Comparison of ENCODE assay signal across 1 fruit fly cellular context in the genomic region with DNA sequence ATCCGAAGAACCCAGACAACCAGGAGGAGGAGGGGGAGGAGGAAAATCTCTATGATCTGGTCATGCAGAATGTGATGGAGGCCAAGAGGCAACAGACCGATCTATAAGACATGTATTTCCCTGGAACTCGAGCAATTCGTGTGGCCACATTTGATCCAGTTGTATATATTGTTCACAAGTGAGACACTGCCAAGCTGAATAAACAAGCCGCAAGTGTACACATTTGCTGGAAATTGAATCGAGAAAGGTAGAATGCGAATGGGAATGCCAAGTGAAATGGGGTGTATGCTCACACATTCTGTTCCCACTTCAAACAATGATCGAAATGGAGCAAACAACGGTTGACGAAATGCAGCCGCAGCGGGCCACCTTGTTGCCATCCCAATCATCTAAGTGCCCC.
TF ChIP-seq lines count a peak whose summit lies in the region.

No protein-coding gene starts in this region.

TF ChIP-seq in whole organism, embryonic, 481 proteins besides CTCF, POLR2A, EP300 and RAD21 (continued from another document):
- TF ChIP-seq CG2678 (tag; optimal IDR thresholded peaks at IDR 0.05; lab: Kevin White, UChicago) = peak; percentile 41
- peak; percentile 40 for TF ChIP-seq CG10543 (GFP tag; optimal IDR thresholded peaks at IDR 0.05; lab: Kevin White, UChicago)
- peak; percentile 75 for TF ChIP-seq Med (GFP tag; lab: Kevin White, UChicago)
- peak; percentile 14 for TF ChIP-seq CG13296 (GFP tag; optimal IDR thresholded peaks at IDR 0.05; lab: Kevin White, UChicago)
- TF ChIP-seq en (GFP tag; optimal IDR thresholded peaks at IDR 0.05; lab: Kevin White, UChicago) = no peak
- no peak for TF ChIP-seq CG17568 (GFP tag; optimal IDR thresholded peaks at IDR 0.05; lab: Kevin White, UChicago)
- no peak for TF ChIP-seq Aef1 (GFP tag; IDR thresholded peaks at IDR 0.05; lab: Robert Waterston, UW)
- TF ChIP-seq CG34376 (GFP tag; optimal IDR thresholded peaks at IDR 0.05; lab: Kevin White, UChicago) = no peak
- TF ChIP-seq sr (GFP tag; IDR thresholded peaks at IDR 0.05; lab: Robert Waterston, UW) = no peak
- no peak for TF ChIP-seq CG43689 (GFP tag; IDR thresholded peaks at IDR 0.05; lab: Robert Waterston, UW)
- peak; percentile 22 for TF ChIP-seq oc (tag; optimal IDR thresholded peaks at IDR 0.05; lab: Kevin White, UChicago)
- peak; percentile 14 for TF ChIP-seq CG10209 (GFP tag; optimal IDR thresholded peaks at IDR 0.05; lab: Kevin White, UChicago)
- no peak for TF ChIP-seq CG10979 (tag; optimal IDR thresholded peaks at IDR 0.05; lab: Kevin White, UChicago)
- TF ChIP-seq dysf (GFP tag; IDR thresholded peaks at IDR 0.05; lab: Robert Waterston, UW) = 0 out of 3 replicates have a peak, but pooled peaks have one; percentile 10
- TF ChIP-seq MTF-1 (GFP tag; optimal IDR thresholded peaks at IDR 0.05; lab: Kevin White, UChicago; ENCODE audit: borderline replicate concordance) = peak; percentile 48
- peak; percentile 62 for TF ChIP-seq CG6813 (GFP tag; optimal IDR thresholded peaks at IDR 0.05; lab: Kevin White, UChicago)
- TF ChIP-seq wek (GFP tag; optimal IDR thresholded peaks at IDR 0.05; lab: Kevin White, UChicago) = peak; percentile 25
- no peak for TF ChIP-seq CG10267 (tag; optimal IDR thresholded peaks at IDR 0.05; lab: Kevin White, UChicago)
- peak; percentile 40 for TF ChIP-seq CG2875 (GFP tag; optimal IDR thresholded peaks at IDR 0.05; lab: Kevin White, UChicago)
- TF ChIP-seq B-H2 (GFP tag; optimal IDR thresholded peaks at IDR 0.05; lab: Kevin White, UChicago) = peak; percentile 10
- no peak for TF ChIP-seq tll (GFP tag; optimal IDR thresholded peaks at IDR 0.05; lab: Kevin White, UChicago)
- no peak for TF ChIP-seq Trl (optimal IDR thresholded peaks at IDR 0.05; lab: Kevin White, UChicago)
- peak; percentile 6 for TF ChIP-seq Trl (GFP tag; optimal IDR thresholded peaks at IDR 0.05; lab: Kevin White, UChicago)
- peak; percentile 36 for TF ChIP-seq CG1233 (GFP tag; optimal IDR thresholded peaks at IDR 0.05; lab: Kevin White, UChicago)
- no peak for TF ChIP-seq Spps (tag; optimal IDR thresholded peaks at IDR 0.05; lab: Kevin White, UChicago)
- peak; percentile 31 for TF ChIP-seq CG33557 (GFP tag; optimal IDR thresholded peaks at IDR 0.05; lab: Kevin White, UChicago)
- TF ChIP-seq CG11085 (GFP tag; IDR thresholded peaks at IDR 0.05; lab: Robert Waterston, UW) = no peak
- peak; percentile 46; the same call in 1 of the 2 replicates for TF ChIP-seq ara (GFP tag; IDR thresholded peaks at IDR 0.05; lab: Robert Waterston, UW)
- TF ChIP-seq Meics (GFP tag; optimal IDR thresholded peaks at IDR 0.05; lab: Kevin White, UChicago) = peak; percentile 21
- TF ChIP-seq CG10366 (GFP tag; IDR thresholded peaks at IDR 0.05; lab: Robert Waterston, UW) = no peak
- TF ChIP-seq Xrp1 (GFP tag; IDR thresholded peaks at IDR 0.05; lab: Robert Waterston, UW) = peak; percentile 59
- TF ChIP-seq CG11456 (GFP tag; IDR thresholded peaks at IDR 0.05; lab: Robert Waterston, UW) = 0 out of 3 replicates have a peak, but pooled peaks have one; percentile 3
- TF ChIP-seq CG8290 (GFP tag; optimal IDR thresholded peaks at IDR 0.05; lab: Kevin White, UChicago) = no peak
- peak in 1 of 2 experiments; percentile 68 for TF ChIP-seq CG8290 (tag; optimal IDR thresholded peaks at IDR 0.05; lab: Kevin White, UChicago)
- TF ChIP-seq ATbp (GFP tag; optimal IDR thresholded peaks at IDR 0.05; lab: Kevin White, UChicago) = peak; percentile 77
- TF ChIP-seq Dref (GFP tag; IDR thresholded peaks at IDR 0.05; lab: Robert Waterston, UW) = no peak
- 0 out of 2 replicates have a peak, but pooled peaks have one; percentile 19 for TF ChIP-seq CG14014 (GFP tag; IDR thresholded peaks at IDR 0.05; lab: Robert Waterston, UW)
- TF ChIP-seq BtbVII (GFP tag; optimal IDR thresholded peaks at IDR 0.05; lab: Kevin White, UChicago) = peak; percentile 15
- TF ChIP-seq sim (GFP tag; IDR thresholded peaks at IDR 0.05; lab: Robert Waterston, UW) = 0 out of 2 replicates have a peak, but pooled peaks have one; percentile 24
- TF ChIP-seq Ada2b (GFP tag; IDR thresholded peaks at IDR 0.05; lab: Robert Waterston, UW) = no peak
- TF ChIP-seq CG7987 (GFP tag; optimal IDR thresholded peaks at IDR 0.05; lab: Kevin White, UChicago) = peak; percentile 33
- no peak for TF ChIP-seq CG13424 (tag; optimal IDR thresholded peaks at IDR 0.05; lab: Kevin White, UChicago)
- TF ChIP-seq CG2120 (GFP tag; optimal IDR thresholded peaks at IDR 0.05; lab: Kevin White, UChicago) = peak; percentile 33
- peak; percentile 28; the same call in 1 of the 2 replicates for TF ChIP-seq stc (GFP tag; IDR thresholded peaks at IDR 0.05; lab: Robert Waterston, UW)
- peak; percentile 16 for TF ChIP-seq pfk (GFP tag; optimal IDR thresholded peaks at IDR 0.05; lab: Kevin White, UChicago)
- TF ChIP-seq kni (GFP tag; optimal IDR thresholded peaks at IDR 0.05; lab: Kevin White, UChicago) = peak; percentile 50
- peak; percentile 3 for TF ChIP-seq CG33213 (GFP tag; optimal IDR thresholded peaks at IDR 0.05; lab: Kevin White, UChicago)
- no peak for TF ChIP-seq CG34422 (GFP tag; IDR thresholded peaks at IDR 0.05; lab: Robert Waterston, UW)
- peak; percentile 77 for TF ChIP-seq CG18599 (GFP tag; optimal IDR thresholded peaks at IDR 0.05; lab: Kevin White, UChicago)
- peak; percentile 37; the same call in 1 of the 3 replicates for TF ChIP-seq zfh1 (GFP tag; IDR thresholded peaks at IDR 0.05; lab: Robert Waterston, UW)
- peak; percentile 52 for TF ChIP-seq CG15514 (GFP tag; optimal IDR thresholded peaks at IDR 0.05; lab: Kevin White, UChicago)
- no peak for TF ChIP-seq slbo (GFP tag; IDR thresholded peaks at IDR 0.05; lab: Robert Waterston, UW)
- peak; percentile 49 for TF ChIP-seq CG15601 (tag; optimal IDR thresholded peaks at IDR 0.05; lab: Kevin White, UChicago)
- TF ChIP-seq CG4328 (GFP tag; optimal IDR thresholded peaks at IDR 0.05; lab: Kevin White, UChicago) = peak; percentile 52
- TF ChIP-seq CG1529 (GFP tag; optimal IDR thresholded peaks at IDR 0.05; lab: Kevin White, UChicago) = no peak
- peak; percentile 0 for TF ChIP-seq CG2202 (tag; optimal IDR thresholded peaks at IDR 0.05; lab: Kevin White, UChicago)
- TF ChIP-seq CG15696 (tag; optimal IDR thresholded peaks at IDR 0.05; lab: Kevin White, UChicago) = peak; percentile 39
- peak; percentile 26 for TF ChIP-seq CG12071 (GFP tag; optimal IDR thresholded peaks at IDR 0.05; lab: Kevin White, UChicago)
- TF ChIP-seq caup (GFP tag; optimal IDR thresholded peaks at IDR 0.05; lab: Kevin White, UChicago; ENCODE audit: severe bottlenecking) = peak; percentile 38
- no peak for TF ChIP-seq hkb (optimal IDR thresholded peaks at IDR 0.05; lab: Kevin White, UChicago)
- peak; percentile 64; the same call in 1 of the 2 replicates for TF ChIP-seq hkb (GFP tag; IDR thresholded peaks at IDR 0.05; lab: Robert Waterston, UW)
- peak; percentile 21 for TF ChIP-seq CG6854 (GFP tag; optimal IDR thresholded peaks at IDR 0.05; lab: Kevin White, UChicago)
- TF ChIP-seq CG4707 (GFP tag; optimal IDR thresholded peaks at IDR 0.05; lab: Kevin White, UChicago) = peak; percentile 45
- peak; percentile 82 for TF ChIP-seq sens (GFP tag; lab: Kevin White, UChicago)
- peak; percentile 19 for TF ChIP-seq CG17359 (tag; optimal IDR thresholded peaks at IDR 0.05; lab: Kevin White, UChicago)
- no peak for TF ChIP-seq vnd (GFP tag; IDR thresholded peaks at IDR 0.05; lab: Robert Waterston, UW; ENCODE audit: partially characterized antibody)
- peak; percentile 43 for TF ChIP-seq CG1603 (tag; optimal IDR thresholded peaks at IDR 0.05; lab: Kevin White, UChicago)
- peak; percentile 54 for TF ChIP-seq schlank (tag; optimal IDR thresholded peaks at IDR 0.05; lab: Kevin White, UChicago)
- TF ChIP-seq CG10321 (GFP tag; IDR thresholded peaks at IDR 0.05; lab: Robert Waterston, UW) = 0 out of 2 replicates have a peak, but pooled peaks have one; percentile 15
- peak; percentile 73 for TF ChIP-seq lab (GFP tag; optimal IDR thresholded peaks at IDR 0.05; lab: Kevin White, UChicago)
- TF ChIP-seq fd64A (GFP tag; optimal IDR thresholded peaks at IDR 0.05; lab: Kevin White, UChicago) = peak; percentile 60
- TF ChIP-seq crol (GFP tag; IDR thresholded peaks at IDR 0.05; lab: Robert Waterston, UW) = 0 out of 2 replicates have a peak, but pooled peaks have one; percentile 26
- peak; percentile 21; the same call in 1 of the 2 replicates for TF ChIP-seq CG11696 (GFP tag; IDR thresholded peaks at IDR 0.05; lab: Robert Waterston, UW)
- TF ChIP-seq crc (GFP tag; optimal IDR thresholded peaks at IDR 0.05; lab: Kevin White, UChicago) = no peak
- peak; percentile 21; the same call in 1 of the 2 replicates for TF ChIP-seq HLH3B (GFP tag; IDR thresholded peaks at IDR 0.05; lab: Robert Waterston, UW)
- peak; percentile 3 for TF ChIP-seq YL-1 (GFP tag; optimal IDR thresholded peaks at IDR 0.05; lab: Kevin White, UChicago)
- TF ChIP-seq CG31365 (tag; optimal IDR thresholded peaks at IDR 0.05; lab: Kevin White, UChicago) = peak; percentile 30
- TF ChIP-seq az2 (GFP tag; optimal IDR thresholded peaks at IDR 0.05; lab: Kevin White, UChicago) = no peak
- TF ChIP-seq onecut (GFP tag; IDR thresholded peaks at IDR 0.05; lab: Robert Waterston, UW) = 0 out of 2 replicates have a peak, but pooled peaks have one; percentile 32
- TF ChIP-seq Fer1 (GFP tag; optimal IDR thresholded peaks at IDR 0.05; lab: Kevin White, UChicago) = peak; percentile 46
- peak; percentile 74 for TF ChIP-seq HLHmδ (GFP tag; optimal IDR thresholded peaks at IDR 0.05; lab: Kevin White, UChicago)
- TF ChIP-seq D19B (GFP tag; optimal IDR thresholded peaks at IDR 0.05; lab: Kevin White, UChicago) = no peak
- TF ChIP-seq CG11093 (GFP tag; IDR thresholded peaks at IDR 0.05; lab: Robert Waterston, UW) = no peak
- TF ChIP-seq E2f2 (GFP tag; IDR thresholded peaks at IDR 0.05; lab: Robert Waterston, UW) = 0 out of 2 replicates have a peak, but pooled peaks have one; percentile 7
- TF ChIP-seq CG13894 (tag; optimal IDR thresholded peaks at IDR 0.05; lab: Kevin White, UChicago) = peak; percentile 5
- no peak for TF ChIP-seq CG13624 (GFP tag; optimal IDR thresholded peaks at IDR 0.05; lab: Kevin White, UChicago)
